Worm (Caenorhabditis elegans): Measurements from ENCODE around the gene mig-5.

- TF ChIP-seq R02D3.7 (tag; optimal IDR thresholded peaks at IDR 0.05) = no peak
- no peak for TF ChIP-seq unc-62 (GFP tag; optimal IDR thresholded peaks at IDR 0.05)
- TF ChIP-seq aly-2 (tag; optimal IDR thresholded peaks at IDR 0.05) = no peak
- TF ChIP-seq crh-2 (tag; optimal IDR thresholded peaks at IDR 0.05) = peak; percentile 58
- no peak for TF ChIP-seq snpc-4 (tag; optimal IDR thresholded peaks at IDR 0.05)
- no peak for TF ChIP-seq ama-1 (optimal IDR thresholded peaks at IDR 0.05)
- peak; percentile 6 for TF ChIP-seq skn-1 (tag; optimal IDR thresholded peaks at IDR 0.05)
- TF ChIP-seq zag-1 (tag; optimal IDR thresholded peaks at IDR 0.05) = no peak
- TF ChIP-seq nhr-6 (tag; optimal IDR thresholded peaks at IDR 0.05) = no peak
These were observed 41.4 kb downstream of the mig-5 start, which contains the start of the genes ints-11 and rpl-10 for ce11 chrII:8143278-8143931.
